Fruit fly (Drosophila melanogaster) whole organism, prepupa: ENCODE measurements around the gene CG33630.
A peak's percentile ranks its signal among the peaks of the same experiment; 100 is the strongest.

Experiments used
- Blimp-1 ChIP-seq: fragments of 200-800 bp; sonication (Bioruptor generic); optimal IDR thresholded peaks from 3 replicates; lab custom pipeline; 2017; ENCODE audit warnings: missing biosample characterization, missing genetic modification characterization, mild to moderate bottlenecking, moderate library complexity, missing genetic modification reagents
- CG10631 ChIP-seq: fragments of 200-800 bp; sonication (Bioruptor generic); optimal IDR thresholded peaks from 2 replicates; lab custom pipeline; 2016; ENCODE audit warnings: missing biosample characterization, missing genetic modification characterization
- CG11902 ChIP-seq: fragments of 200-800 bp; sonication (Bioruptor generic); optimal IDR thresholded peaks from 3 replicates; lab custom pipeline; 2016; ENCODE audit warnings: missing biosample characterization, missing genetic modification characterization
- CG15336 ChIP-seq: fragments of 200-800 bp; sonication (Bioruptor generic); IDR thresholded peaks from 2 replicates; pipeline ENCODE4 v1.3.6; 2022; ENCODE audit warnings: missing biosample characterization, missing genetic modification characterization
- CG1621 ChIP-seq: fragments of 200-800 bp; sonication (Bioruptor generic); optimal IDR thresholded peaks from 3 replicates; lab custom pipeline; 2018; ENCODE audit warnings: missing biosample characterization, mild to moderate bottlenecking, missing genetic modification characterization
- CG16779 ChIP-seq: fragments of 200-800 bp; sonication (Bioruptor generic); optimal IDR thresholded peaks from 3 replicates; lab custom pipeline; 2017; ENCODE audit warnings: missing biosample characterization, mild to moderate bottlenecking, missing genetic modification characterization
- CG32006 ChIP-seq: fragments of 200-800 bp; sonication (Bioruptor generic); optimal IDR thresholded peaks from 3 replicates; lab custom pipeline; 2017; ENCODE audit warnings: missing biosample characterization, mild to moderate bottlenecking, missing genetic modification characterization
- CG34406 ChIP-seq: fragments of 200-800 bp; sonication (Bioruptor generic); optimal IDR thresholded peaks from 3 replicates; lab custom pipeline; 2016; ENCODE audit warnings: missing biosample characterization, missing genetic modification characterization
- CG4318 ChIP-seq: fragments of 200-800 bp; sonication (Bioruptor generic); optimal IDR thresholded peaks from 3 replicates; lab custom pipeline; 2017; ENCODE audit warnings: missing biosample characterization, mild to moderate bottlenecking, missing genetic modification characterization
- CG6163 ChIP-seq: fragments of 200-800 bp; sonication (Bioruptor generic); IDR thresholded peaks from 3 replicates; pipeline ENCODE4 v1.3.6; 2022; ENCODE audit warnings: missing biosample characterization, missing genetic modification characterization
- CG6276 ChIP-seq: fragments of 200-800 bp; sonication (Bioruptor generic); optimal IDR thresholded peaks from 2 replicates; lab custom pipeline; 2017; ENCODE audit warnings: missing biosample characterization, mild to moderate bottlenecking, missing genetic modification characterization
- CG6792 ChIP-seq: fragments of 200-800 bp; sonication (Bioruptor generic); optimal IDR thresholded peaks from 3 replicates; lab custom pipeline; 2016; ENCODE audit warnings: missing biosample characterization, missing genetic modification characterization
- CG7368 ChIP-seq: fragments of 200-800 bp; sonication (Bioruptor generic); optimal IDR thresholded peaks from 3 replicates; lab custom pipeline; 2016; ENCODE audit warnings: missing biosample characterization, missing genetic modification characterization
- CG8119 ChIP-seq: fragments of 200-800 bp; sonication (Bioruptor generic); IDR thresholded peaks from 3 replicates; pipeline ENCODE4 v1.3.6; 2022; ENCODE audit warnings: missing biosample characterization, missing genetic modification characterization
- CG8319 ChIP-seq: fragments of 200-800 bp; sonication (Bioruptor generic); optimal IDR thresholded peaks from 3 replicates; lab custom pipeline; 2016; ENCODE audit warnings: missing biosample characterization, missing genetic modification characterization
- CG8632 ChIP-seq: fragments of 200-800 bp; sonication (Bioruptor generic); optimal IDR thresholded peaks from 3 replicates; lab custom pipeline; 2016; ENCODE audit warnings: missing biosample characterization, missing genetic modification characterization
- Eip75B ChIP-seq: fragments of 200-800 bp; sonication (Bioruptor generic); optimal IDR thresholded peaks from 3 replicates; lab custom pipeline; 2016; ENCODE audit warnings: missing biosample characterization, missing genetic modification characterization
- Eip78C ChIP-seq: fragments of 200-800 bp; sonication (Bioruptor generic); peaks from one replicate; lab custom pipeline; 2016; ENCODE audit warnings: missing biosample characterization, missing genetic modification characterization
- Ets21C ChIP-seq: fragments of 200-800 bp; sonication (Bioruptor generic); optimal IDR thresholded peaks from 3 replicates; lab custom pipeline; 2016; ENCODE audit warnings: missing biosample characterization, missing genetic modification characterization
- Hr38 ChIP-seq: sonication (Bioruptor generic); optimal IDR thresholded peaks from 2 replicates; lab custom pipeline; 2016; ENCODE audit warnings: missing biosample characterization, missing genetic modification characterization
- Hr39 ChIP-seq: fragments of 200-800 bp; sonication (Bioruptor generic); optimal IDR thresholded peaks from 2 replicates; lab custom pipeline; 2016; ENCODE audit warnings: missing biosample characterization, missing genetic modification characterization
- Hr4 ChIP-seq: fragments of 200-800 bp; sonication (Bioruptor generic); optimal IDR thresholded peaks from 3 replicates; lab custom pipeline; 2016; ENCODE audit warnings: missing biosample characterization, missing genetic modification characterization
- Lpt ChIP-seq: fragments of 200-800 bp; sonication (Bioruptor generic); optimal IDR thresholded peaks from 3 replicates; lab custom pipeline; 2016; ENCODE audit warnings: missing biosample characterization, missing genetic modification characterization
- Met ChIP-seq: fragments of 200-800 bp; sonication (Bioruptor generic); optimal IDR thresholded peaks from 3 replicates; lab custom pipeline; 2016; ENCODE audit warnings: missing biosample characterization, missing genetic modification characterization
- OdsH ChIP-seq: fragments of 200-800 bp; sonication (Bioruptor generic); optimal IDR thresholded peaks from 3 replicates; lab custom pipeline; 2016; ENCODE audit warnings: missing biosample characterization, missing genetic modification characterization
- Smox ChIP-seq: fragments of 200-800 bp; sonication (Bioruptor generic); optimal IDR thresholded peaks from 3 replicates; lab custom pipeline; 2016; ENCODE audit warnings: missing biosample characterization, missing genetic modification characterization
- Sox102F ChIP-seq: fragments of 200-800 bp; sonication (Bioruptor generic); optimal IDR thresholded peaks from 2 replicates; lab custom pipeline; 2016; ENCODE audit warnings: missing biosample characterization, mild to moderate bottlenecking, missing genetic modification characterization
- Sox14 ChIP-seq: fragments of 200-800 bp; sonication (Bioruptor generic); optimal IDR thresholded peaks from 3 replicates; lab custom pipeline; 2016; ENCODE audit warnings: missing biosample characterization, missing genetic modification characterization
- achi ChIP-seq: fragments of 200-800 bp; sonication (Bioruptor generic); optimal IDR thresholded peaks from 3 replicates; lab custom pipeline; 2016; ENCODE audit warnings: missing biosample characterization, missing genetic modification characterization
- dac ChIP-seq: fragments of 200-800 bp; sonication (Bioruptor generic); optimal IDR thresholded peaks from 2 replicates; lab custom pipeline; 2017; ENCODE audit warnings: missing biosample characterization, mild to moderate bottlenecking, missing genetic modification characterization
- dsx ChIP-seq: fragments of 200-800 bp; optimal IDR thresholded peaks from 3 replicates; lab custom pipeline; 2019; ENCODE audit warnings: missing biosample characterization, mild to moderate bottlenecking, missing genetic modification characterization, moderate library complexity; ENCODE audit not compliant: poor library complexity, severe bottlenecking
- eg ChIP-seq: fragments of 200-800 bp; sonication (Bioruptor generic); IDR thresholded peaks from 3 replicates; pipeline ENCODE4 v1.3.6; 2022; ENCODE audit warnings: missing biosample characterization, missing genetic modification characterization
- esn ChIP-seq: fragments of 200-800 bp; sonication (Bioruptor generic); optimal IDR thresholded peaks from 2 replicates; lab custom pipeline; 2016; ENCODE audit warnings: missing biosample characterization, mild to moderate bottlenecking, missing genetic modification characterization, moderate library complexity
- fd59A ChIP-seq: fragments of 200-800 bp; sonication (Bioruptor generic); optimal IDR thresholded peaks from 2 replicates; lab custom pipeline; 2017; ENCODE audit warnings: missing biosample characterization, mild to moderate bottlenecking, missing genetic modification characterization, missing genetic modification reagents
- pdm3 ChIP-seq: fragments of 200-800 bp; sonication (Bioruptor generic); optimal IDR thresholded peaks from 3 replicates; lab custom pipeline; 2016; ENCODE audit warnings: missing biosample characterization, missing genetic modification characterization
- ss ChIP-seq, 2 experiments: fragments of 200-800 bp; sonication (Bioruptor generic); optimal IDR thresholded peaks; 2 replicates in 1 of 2; 3 replicates in 1 of 2; lab custom pipeline; 2017 to 2018; ENCODE audit warnings: mild to moderate bottlenecking in 2 of 2, missing biosample characterization in 2 of 2, missing genetic modification characterization in 2 of 2, moderate library complexity in 1 of 2
- svp ChIP-seq: fragments of 200-800 bp; sonication (Bioruptor generic); peaks from one replicate; lab custom pipeline; 2016; ENCODE audit warnings: missing biosample characterization, missing genetic modification characterization
- topi ChIP-seq: fragments of 200-800 bp; sonication (Bioruptor generic); optimal IDR thresholded peaks from 3 replicates; lab custom pipeline; 2016; ENCODE audit warnings: missing biosample characterization, missing genetic modification characterization

CG33630 gene

dm6 chr3R:10068780-10069179, 6.4 kb downstream of the CG33630 start:
- TF ChIP-seq achi (GFP tag; lab: Kevin White, UChicago), result no peak
- TF ChIP-seq ss (GFP tag; optimal IDR thresholded peaks at IDR 0.05; lab: Kevin White, UChicago), result no peak
- no peak for TF ChIP-seq Hr38 (GFP tag; lab: Kevin White, UChicago)
- TF ChIP-seq svp (GFP tag; lab: Kevin White, UChicago), result peak; percentile 28
- TF ChIP-seq esn (GFP tag; lab: Kevin White, UChicago), result no peak
- no peak for TF ChIP-seq CG8119 (GFP tag; lab: Robert Waterston, UW)
- TF ChIP-seq fd59A (GFP tag; lab: Kevin White, UChicago), result no peak

DNA sequence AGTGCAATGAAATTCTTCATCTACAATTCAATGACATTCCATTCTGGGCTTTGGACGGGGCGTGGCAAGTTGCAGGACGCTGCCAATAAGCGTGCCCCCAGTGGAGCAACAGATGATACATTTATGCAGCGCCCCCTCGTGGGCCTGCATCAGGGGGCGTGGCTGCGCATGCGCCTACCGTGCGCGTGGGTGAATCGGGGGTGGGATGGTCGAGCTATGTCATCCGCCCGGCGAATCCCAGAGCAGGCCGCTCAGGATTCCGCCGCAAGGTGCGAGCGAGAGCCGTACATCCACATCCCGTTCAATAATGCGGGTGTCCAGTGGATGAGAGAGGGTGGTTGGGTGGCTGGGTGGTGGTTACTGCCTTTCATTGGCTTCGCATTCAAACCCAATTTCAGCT, 7.8 kb downstream of the CG33630 start:
- TF ChIP-seq CG34406 (no peak), Smox (GFP tag; lab: Kevin White, UChicago) (no peak), CG8319 (GFP tag; lab: Kevin White, UChicago) (no peak), CG10631 (GFP tag; lab: Kevin White, UChicago) (no peak), CG16779 (no peak)

DNA sequence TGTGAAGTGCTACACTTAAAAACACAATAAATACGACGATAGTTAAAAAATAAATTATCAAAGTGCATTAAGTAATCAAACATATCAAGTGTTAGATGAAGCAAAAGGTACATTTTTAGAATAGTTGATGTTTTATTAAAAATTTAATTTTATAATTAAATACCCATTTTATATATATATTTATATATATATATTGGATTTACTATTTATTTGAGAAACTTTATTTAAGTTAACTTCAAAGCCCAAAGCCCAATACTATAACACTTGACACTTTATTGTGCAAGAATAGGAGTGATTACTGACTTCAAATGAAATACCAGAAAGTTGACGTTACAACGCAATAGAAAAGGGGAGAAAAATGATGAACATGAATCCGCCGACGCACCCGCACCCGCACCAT, 8.4 kb downstream of the CG33630 start, which contains the start of gene nerfin-2:
TSS of gene nerfin-2 (plus strand) at position 301 of the 400 bp plus-strand sequence.
- TF ChIP-seq CG1621, result no peak
- no peak for TF ChIP-seq Ets21C (GFP tag; lab: Kevin White, UChicago)
- TF ChIP-seq Hr39 (GFP tag; lab: Kevin White, UChicago), result no peak
- TF ChIP-seq CG34406, result no peak
- no peak for TF ChIP-seq esn (GFP tag; lab: Kevin White, UChicago)
- no peak for TF ChIP-seq pdm3 (GFP tag; lab: Kevin White, UChicago)
- no peak for TF ChIP-seq Sox14
- TF ChIP-seq Hr4 (GFP tag; lab: Kevin White, UChicago), result no peak
- no peak for TF ChIP-seq eg (GFP tag; lab: Robert Waterston, UW)
- TF ChIP-seq Eip78C (GFP tag; lab: Kevin White, UChicago), result no peak
- TF ChIP-seq CG32006 (GFP tag; lab: Kevin White, UChicago), result no peak
- no peak for TF ChIP-seq Eip75B (GFP tag; lab: Kevin White, UChicago)
- no peak for TF ChIP-seq CG7368 (GFP tag; lab: Kevin White, UChicago)
- no peak for TF ChIP-seq CG4318 (GFP tag; lab: Kevin White, UChicago)
- TF ChIP-seq CG8632 (GFP tag; lab: Kevin White, UChicago), result no peak
- no peak for TF ChIP-seq topi
- no peak for TF ChIP-seq ss (GFP tag; optimal IDR thresholded peaks at IDR 0.05; lab: Kevin White, UChicago)
- TF ChIP-seq CG15336 (GFP tag; lab: Robert Waterston, UW), result no peak
- no peak for TF ChIP-seq CG6792 (GFP tag; lab: Kevin White, UChicago)
- TF ChIP-seq fd59A (GFP tag; lab: Kevin White, UChicago), result no peak

dm6 chr3R:10075323-10075788, 12.9 kb downstream of the CG33630 start, which contains the start of gene Alp13:
TSS of gene Alp13 (minus strand) at chr3R:10075373.
- no peak for TF ChIP-seq dsx (GFP tag; lab: Kevin White, UChicago)
- no peak for TF ChIP-seq Blimp-1
- TF ChIP-seq Sox14, result no peak
- TF ChIP-seq OdsH (GFP tag; lab: Kevin White, UChicago), result no peak
- no peak for TF ChIP-seq CG8319 (GFP tag; lab: Kevin White, UChicago)
- no peak for TF ChIP-seq Lpt
- no peak for TF ChIP-seq Sox102F (GFP tag; lab: Kevin White, UChicago)
- no peak for TF ChIP-seq CG6163 (GFP tag; lab: Robert Waterston, UW)
- TF ChIP-seq Eip75B (GFP tag; lab: Kevin White, UChicago), result no peak
- TF ChIP-seq CG7368 (GFP tag; lab: Kevin White, UChicago), result no peak
- no peak for TF ChIP-seq pdm3 (GFP tag; lab: Kevin White, UChicago)
- no peak for TF ChIP-seq CG11902 (GFP tag; lab: Kevin White, UChicago)
- TF ChIP-seq fd59A (GFP tag; lab: Kevin White, UChicago), result no peak
- TF ChIP-seq CG8119 (GFP tag; lab: Robert Waterston, UW), result no peak
- no peak for TF ChIP-seq CG6276 (GFP tag; lab: Kevin White, UChicago)
- TF ChIP-seq dac (GFP tag; lab: Kevin White, UChicago), result no peak
- TF ChIP-seq Eip78C (GFP tag; lab: Kevin White, UChicago), result no peak
- TF ChIP-seq Met (GFP tag; lab: Kevin White, UChicago), result no peak
